Worm (Caenorhabditis elegans) whole organism, midembryonic: ENCODE measurements around the gene T24B8.3.

ENCODE experiments used
- cog-1 ChIP-seq: sonication (generic microtip); optimal IDR thresholded peaks from 2 replicates; lab custom pipeline; 2016; ENCODE audit warnings: missing genetic modification characterization, missing compliant biosample characterization
- flt-1 ChIP-seq: fragments of 200-800 bp; sonication (Bioruptor generic); IDR thresholded peaks from 2 replicates; pipeline ENCODE4 v1.3.6; 2022; ENCODE audit warnings: missing genetic modification characterization, missing compliant biosample characterization
- ref-1 ChIP-seq: fragments of 200-800 bp; sonication (Bioruptor generic); conservative IDR thresholded peaks from 2 replicates; pipeline ENCODE4 v1.3.6; 2022; ENCODE audit warnings: missing genetic modification reagents, missing genetic modification characterization, missing compliant biosample characterization
- ztf-29 ChIP-seq: fragments of 200-800 bp; sonication (Bioruptor generic); IDR thresholded peaks from 2 replicates; pipeline ENCODE4 v1.3.6; 2022; ENCODE audit warnings: missing genetic modification reagents, missing genetic modification characterization, missing compliant biosample characterization

- TF ChIP-seq ztf-29 (GFP tag; lab: Robert Waterston, UW), result no peak
- TF ChIP-seq flt-1, result no peak
- TF ChIP-seq cog-1 (tag; lab: Kevin White, UChicago), result no peak
- no peak for TF ChIP-seq ref-1
Observed at ce11 chrII:9053564-9053963, 7.4 kb downstream of the T24B8.3 start, which contains the start of gene T24B8.7.
